Fruit fly (Drosophila melanogaster) Kc167 (cell line): ENCODE results near the gene CG5439.

Experiments
- Sin3A ChIP-seq: fragments of >200 bp; optimal IDR thresholded peaks from 2 replicates; lab custom pipeline; 2018; ENCODE audit warnings: missing external identifiers
- insv ChIP-seq: fragments of >200 bp; optimal IDR thresholded peaks from 3 replicates; lab custom pipeline; 2018; ENCODE audit warnings: missing external identifiers
- psq ChIP-seq: fragments of >200 bp; optimal IDR thresholded peaks from 2 replicates; lab custom pipeline; 2017; ENCODE audit warnings: missing external identifiers

- TF ChIP-seq insv (lab: Kevin White, UChicago) = no peak
- no peak for TF ChIP-seq psq (lab: Kevin White, UChicago)
- no peak for TF ChIP-seq Sin3A (lab: Kevin White, UChicago)
Observed at dm6 chr2L:13143522-13143921, 33.4 kb upstream of the CG5439 start, which contains the start of gene CG16978.
